Fruit fly (Drosophila melanogaster) whole organism, pupa: Measurements from ENCODE around the gene Creld.

Experiments
- CG12605 ChIP-seq: fragments of 200-800 bp; sonication (Bioruptor generic); IDR thresholded peaks from 2 replicates; pipeline ENCODE4 v1.3.6; 2022; ENCODE audit warnings: missing biosample characterization, missing genetic modification characterization
- CG13204 ChIP-seq: fragments of 200-800 bp; sonication (Bioruptor generic); optimal IDR thresholded peaks from 2 replicates; lab custom pipeline; 2018; ENCODE audit warnings: missing biosample characterization, mild to moderate bottlenecking, missing genetic modification characterization, moderate library complexity
- CG9948 ChIP-seq: fragments of 200-800 bp; sonication (Bioruptor generic); optimal IDR thresholded peaks from 2 replicates; lab custom pipeline; 2018; ENCODE audit warnings: missing biosample characterization, mild to moderate bottlenecking, missing genetic modification characterization, moderate library complexity
- D1 ChIP-seq: fragments of 200-800 bp; sonication (Bioruptor generic); optimal IDR thresholded peaks from 2 replicates; lab custom pipeline; 2018; ENCODE audit warnings: missing biosample characterization, mild to moderate bottlenecking, missing genetic modification characterization, moderate library complexity
- Pif1A ChIP-seq: fragments of 200-800 bp; sonication (Bioruptor generic); optimal IDR thresholded peaks from 3 replicates; lab custom pipeline; 2016; ENCODE audit warnings: missing biosample characterization, missing genetic modification characterization

DNA sequence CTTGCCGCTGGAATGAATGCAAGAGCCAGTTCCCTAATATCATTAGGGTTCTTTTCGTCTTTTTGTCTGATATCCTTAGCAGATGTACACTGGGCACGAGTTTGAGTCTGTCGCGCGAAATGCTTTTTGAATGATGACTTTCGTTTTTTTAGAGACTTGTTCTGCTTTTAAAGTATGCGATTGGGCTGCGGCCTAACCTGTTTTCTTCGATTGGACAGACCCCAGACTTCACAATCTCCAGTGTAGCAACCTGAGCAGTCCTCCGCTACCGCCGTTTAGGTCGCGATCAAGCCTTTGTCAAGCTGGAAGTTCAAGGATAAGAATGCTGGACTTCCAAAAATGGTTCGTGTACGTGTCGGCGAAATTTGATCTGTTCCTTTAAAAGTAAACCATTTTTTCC, 13.7 kb upstream of the Creld start:
- TF ChIP-seq CG9948 (tag; lab: Kevin White, UChicago) (no peak), D1 (tag; lab: Kevin White, UChicago) (no peak), CG12605 (GFP tag; lab: Robert Waterston, UW) (no peak), CG13204 (GFP tag; lab: Kevin White, UChicago) (no peak), Pif1A (GFP tag; lab: Kevin White, UChicago) (no peak)
